Worm (Caenorhabditis elegans) whole organism, young adult: ENCODE data around the gene Y55B1BR.8.

ENCODE experiments used
- ama-1 ChIP-seq, 3 experiments: fragments of 150-350 bp in 1 of 3; sonication (generic microtip) in 2 of 3; optimal IDR thresholded peaks; 2 replicates each; lab custom pipeline; 2014 to 2018; ENCODE audit warnings: missing biosample characterization in 2 of 3, missing genetic modification characterization in 2 of 3, missing genetic modification reagents in 2 of 3
- lin-26 ChIP-seq: fragments of 200-800 bp; sonication (Bioruptor generic); IDR thresholded peaks from 2 replicates; pipeline ENCODE4 v1.3.6; 2022; ENCODE audit warnings: missing genetic modification reagents, missing genetic modification characterization, missing compliant biosample characterization
- mcd-1 ChIP-seq: fragments of 200-800 bp; sonication (Bioruptor generic); IDR thresholded peaks from 2 replicates; pipeline ENCODE4 v1.3.6; 2022; ENCODE audit warnings: missing genetic modification reagents, missing genetic modification characterization, missing compliant biosample characterization
- rpc-1 ChIP-seq, 2 experiments: fragments of 150-350 bp in 1 of 2; sonication (generic microtip) in 1 of 2; optimal IDR thresholded peaks; 2 replicates each; lab custom pipeline; 2014 to 2018; ENCODE audit warnings: missing biosample characterization in 1 of 2, missing genetic modification characterization in 1 of 2, missing genetic modification reagents in 1 of 2, missing genotype in 1 of 2
- unc-130 ChIP-seq: sonication (generic microtip); optimal IDR thresholded peaks from 2 replicates; lab custom pipeline; 2016; ENCODE audit warnings: missing genetic modification reagents, missing genetic modification characterization, missing compliant biosample characterization
- unc-62 ChIP-seq: fragments of 150-350 bp; optimal IDR thresholded peaks from 2 replicates; lab custom pipeline; 2014; ENCODE audit warnings: missing biosample characterization, missing genetic modification reagents, missing genetic modification characterization

ce11 chrIII:446860-447259, 2.7 kb downstream of the Y55B1BR.8 start:
- no peak for TF ChIP-seq rpc-1 (optimal IDR thresholded peaks at IDR 0.05; lab: Kevin White, UChicago)
- TF ChIP-seq rpc-1 (tag; optimal IDR thresholded peaks at IDR 0.05; lab: Kevin White, UChicago): no peak
- no peak for TF ChIP-seq lin-26
- no peak for TF ChIP-seq mcd-1
- no peak for TF ChIP-seq ama-1 (optimal IDR thresholded peaks at IDR 0.05; lab: Kevin White, UChicago)
- TF ChIP-seq ama-1 (GFP tag; optimal IDR thresholded peaks at IDR 0.05; lab: Kevin White, UChicago): no peak
- TF ChIP-seq unc-130 (GFP tag; lab: Kevin White, UChicago): no peak
- TF ChIP-seq unc-62 (GFP tag; lab: Kevin White, UChicago): no peak
